Worm (Caenorhabditis elegans) whole organism, L4 larva: Measurements from ENCODE around the gene C04C3.7.

Experiments used
- arid-1 ChIP-seq: fragments of 200-800 bp; sonication (Bioruptor generic); conservative IDR thresholded peaks from 2 replicates; pipeline ENCODE4 v1.3.6; 2022; ENCODE audit warnings: missing genetic modification reagents, missing genetic modification characterization, missing compliant biosample characterization
- ceh-82 ChIP-seq: sonication (generic microtip); optimal IDR thresholded peaks from 2 replicates; lab custom pipeline; 2017; ENCODE audit warnings: missing biosample characterization, missing genetic modification characterization
- fkh-10 ChIP-seq: fragments of 150-350 bp; optimal IDR thresholded peaks from 2 replicates; lab custom pipeline; 2014; ENCODE audit warnings: missing biosample characterization, missing genetic modification reagents, missing genetic modification characterization
- fos-1 ChIP-seq: fragments of 150-350 bp; optimal IDR thresholded peaks from 2 replicates; lab custom pipeline; 2014; ENCODE audit warnings: missing biosample characterization, missing genetic modification characterization
- hif-1 ChIP-seq, 2 experiments: sonication (generic microtip); optimal IDR thresholded peaks; 2 replicates each; lab custom pipeline; 2016 to 2017; ENCODE audit warnings: missing compliant biosample characterization in 2 of 2, missing genetic modification characterization in 2 of 2, missing genetic modification reagents in 2 of 2, missing genotype in 2 of 2, mild to moderate bottlenecking in 1 of 2
- lin-1 ChIP-seq: fragments of 200-800 bp; sonication (Bioruptor generic); IDR thresholded peaks from 2 replicates; pipeline ENCODE4 v1.3.6; 2022; ENCODE audit warnings: missing genetic modification reagents, missing genetic modification characterization, missing compliant biosample characterization
- lin-15B ChIP-seq: fragments of 150-350 bp; sonication (generic microtip); optimal IDR thresholded peaks from 3 replicates; lab custom pipeline; 2014; ENCODE audit warnings: missing biosample characterization, missing genetic modification characterization
- nhr-25 ChIP-seq: sonication (generic microtip); optimal IDR thresholded peaks from 2 replicates; lab custom pipeline; 2017; ENCODE audit warnings: missing genetic modification characterization, mild to moderate bottlenecking, missing compliant biosample characterization, antibody characterized with exemption, moderate library complexity, borderline replicate concordance; ENCODE audit not compliant: insufficient read depth
- php-3 ChIP-seq: fragments of 200-800 bp; sonication (Bioruptor generic); IDR thresholded peaks from 2 replicates; pipeline ENCODE4 v1.3.6; 2022; ENCODE audit warnings: missing genetic modification reagents, missing genetic modification characterization, missing compliant biosample characterization
- snpc-4 ChIP-seq: fragments of 150-350 bp; optimal IDR thresholded peaks from 2 replicates; lab custom pipeline; 2014; ENCODE audit warnings: missing biosample characterization, missing genetic modification characterization
- unc-39 ChIP-seq: sonication (generic microtip); optimal IDR thresholded peaks from 2 replicates; lab custom pipeline; 2017; ENCODE audit warnings: missing biosample characterization, missing genetic modification characterization
- unc-62 ChIP-seq, 3 experiments: fragments of 150-350 bp in 1 of 3; sonication (generic microtip); optimal IDR thresholded peaks in 2 of 3; peaks in 1 of 3; 1 replicate in 1 of 3; 2 replicates in 2 of 3; lab custom pipeline; 2014 to 2017; ENCODE audit warnings: missing biosample characterization in 3 of 3, missing genetic modification characterization in 3 of 3, missing genetic modification reagents in 3 of 3, missing genotype in 1 of 3
- zfp-3 ChIP-seq: fragments of 200-800 bp; sonication (Bioruptor generic); conservative IDR thresholded peaks from 2 replicates; pipeline ENCODE4 v1.3.6; 2022; ENCODE audit warnings: missing genetic modification reagents, missing genetic modification characterization, missing compliant biosample characterization
- ztf-11 ChIP-seq: fragments of 150-350 bp; optimal IDR thresholded peaks from 2 replicates; lab custom pipeline; 2014; ENCODE audit warnings: missing biosample characterization, missing genetic modification characterization

ce11 chrIV:3395581-3395980 lies 37.7 kb downstream of the C04C3.7 start, which contains the start of gene C04C3.14:
- TF ChIP-seq fos-1 (tag; lab: Kevin White, UChicago) (no peak), ceh-82 (tag; lab: Kevin White, UChicago) (no peak), nhr-25 (tag; lab: Kevin White, UChicago) (no peak), snpc-4 (no peak), ztf-11 (tag; lab: Kevin White, UChicago) (no peak), hif-1 (tag; optimal IDR thresholded peaks at IDR 0.05; lab: Kevin White, UChicago) (no peak), unc-39 (no peak), unc-62 (GFP tag; optimal IDR thresholded peaks at IDR 0.05 in 1 of 2; lab: Kevin White, UChicago) (no peak), unc-62 (tag; optimal IDR thresholded peaks at IDR 0.05; lab: Kevin White, UChicago) (no peak), arid-1 (GFP tag; lab: Robert Waterston, UW) (no peak), zfp-3 (GFP tag; lab: Robert Waterston, UW) (no peak), fkh-10 (GFP tag; lab: Kevin White, UChicago) (no peak), lin-15B (tag; lab: Kevin White, UChicago) (no peak), php-3 (no peak), lin-1 (GFP tag; lab: Robert Waterston, UW) (no peak)
